Worm (Caenorhabditis elegans): ENCODE results near the gene col-124.
A peak's percentile ranks its signal among the peaks of the same experiment; 100 is the strongest.

The col-124 gene

ce11 chrIV:10216078-10216477, at the start of gene col-124:
TSS of gene col-124 (plus strand) at chrIV:10216451.
- TF ChIP-seq mdl-1 (tag; optimal IDR thresholded peaks at IDR 0.05) (no peak), mbf-1 (tag; optimal IDR thresholded peaks at IDR 0.05) (no peak), snpc-4 (tag; optimal IDR thresholded peaks at IDR 0.05) (no peak), elt-1 (tag; optimal IDR thresholded peaks at IDR 0.05) (no peak), C34F6.9 (tag; optimal IDR thresholded peaks at IDR 0.05) (no peak), nhr-10 (tag; optimal IDR thresholded peaks at IDR 0.05) (no peak), mab-5 (tag; optimal IDR thresholded peaks at IDR 0.05) (no peak), ztf-4 (tag; optimal IDR thresholded peaks at IDR 0.05) (no peak), sem-4 (tag; optimal IDR thresholded peaks at IDR 0.05) (no peak), nhr-6 (tag; optimal IDR thresholded peaks at IDR 0.05) (no peak), R02D3.7 (tag; optimal IDR thresholded peaks at IDR 0.05) (no peak), lin-13 (GFP tag; optimal IDR thresholded peaks at IDR 0.05) (no peak)

ce11 chrIV:10170808-10171207, 45.4 kb upstream of the col-124 start:
- TF ChIP-seq zag-1 (tag; optimal IDR thresholded peaks at IDR 0.05) (peak; percentile 34), ztf-11 (tag; optimal IDR thresholded peaks at IDR 0.05) (no peak)

DNA sequence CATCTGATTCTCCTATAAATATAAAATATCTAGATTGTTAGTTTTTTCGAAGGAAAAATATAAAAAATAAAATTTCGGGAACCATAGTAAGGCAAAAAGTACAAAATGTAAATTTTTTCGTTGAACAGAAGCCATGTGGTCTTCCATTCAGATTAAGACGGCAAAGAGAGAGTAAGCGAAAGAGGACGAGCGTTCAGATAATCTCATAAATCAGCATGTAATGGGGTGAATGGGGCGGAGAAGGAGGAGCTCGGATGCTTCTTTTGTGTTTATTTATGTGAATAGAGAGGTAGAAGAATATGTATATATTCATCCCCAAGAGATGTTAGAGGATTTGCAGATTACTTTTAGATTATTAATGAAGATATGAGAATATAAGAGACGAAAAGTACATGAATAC, 41.9 kb upstream of the col-124 start, which contains the start of gene pxf-1:
Gene pxf-1, minus strand, starts transcription at position 14 of the 400 bp plus-strand sequence.
- no peak for TF ChIP-seq C34F6.9 (tag; optimal IDR thresholded peaks at IDR 0.05)
- peak; percentile 39 for TF ChIP-seq mab-5 (tag; optimal IDR thresholded peaks at IDR 0.05)

DNA sequence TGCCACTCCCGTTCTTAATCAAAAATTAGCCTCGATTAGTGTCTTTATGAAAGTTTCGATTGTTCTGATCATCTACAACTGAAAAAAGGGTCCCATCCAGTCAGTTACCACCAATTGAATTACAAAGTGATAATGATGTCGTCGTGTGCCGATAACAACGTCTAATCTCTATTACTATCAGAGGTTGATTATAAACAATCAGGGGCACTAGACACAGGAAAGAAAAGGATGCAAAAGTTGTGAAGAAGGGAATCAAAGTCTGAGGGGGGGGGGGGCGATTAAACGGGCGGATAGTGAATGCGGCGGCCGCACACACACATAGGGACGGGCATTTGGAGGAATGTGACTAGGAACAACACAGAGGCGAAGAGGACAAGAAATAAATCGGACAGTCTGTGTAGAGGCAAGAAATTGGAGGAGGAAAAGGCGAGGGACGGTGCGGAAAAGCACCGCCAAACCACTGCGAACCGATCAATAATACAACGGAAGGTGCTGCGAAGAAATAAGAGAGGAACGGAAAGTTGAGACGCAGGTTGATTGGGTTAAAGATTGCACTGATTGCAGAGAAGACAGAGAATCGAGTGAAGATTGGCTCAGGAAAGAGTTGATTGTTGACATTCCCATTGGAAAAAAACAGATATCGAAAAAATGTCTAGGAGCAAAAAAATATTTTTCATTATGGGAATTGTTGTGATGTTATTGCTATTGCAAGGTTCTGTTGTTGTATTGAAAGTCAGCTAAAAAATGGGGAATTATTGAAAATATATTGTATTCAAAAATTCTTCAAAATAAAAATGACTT, 41.1 kb upstream of the col-124 start:
- peak; percentile 4 for TF ChIP-seq F13H6.1 (tag; optimal IDR thresholded peaks at IDR 0.05)
- TF ChIP-seq sem-4 (tag; optimal IDR thresholded peaks at IDR 0.05): peak; percentile 12
- TF ChIP-seq lsy-2 (tag; optimal IDR thresholded peaks at IDR 0.05): peak in 1 of 2 experiments; percentile 16
- TF ChIP-seq zag-1 (tag; optimal IDR thresholded peaks at IDR 0.05): no peak
- TF ChIP-seq unc-39 (tag; optimal IDR thresholded peaks at IDR 0.05): no peak
- no peak for TF ChIP-seq nhr-12 (tag; optimal IDR thresholded peaks at IDR 0.05)
- TF ChIP-seq C34F6.9 (tag; optimal IDR thresholded peaks at IDR 0.05): peak; percentile 15
- TF ChIP-seq nhr-11 (tag; optimal IDR thresholded peaks at IDR 0.05): no peak
- no peak for TF ChIP-seq nhr-129 (tag; optimal IDR thresholded peaks at IDR 0.05)
- TF ChIP-seq peb-1 (tag; optimal IDR thresholded peaks at IDR 0.05): peak; percentile 42

ce11 chrIV:10176252-10176730, 40.0 kb upstream of the col-124 start, which contains the start of gene rack-1:
TSS of gene rack-1 (plus strand) at chrIV:10176680.
- TF ChIP-seq ztf-11 (tag; optimal IDR thresholded peaks at IDR 0.05): no peak
- TF ChIP-seq lin-39 (tag; optimal IDR thresholded peaks at IDR 0.05): no peak
- TF ChIP-seq nhr-23 (tag; optimal IDR thresholded peaks at IDR 0.05): no peak
- TF ChIP-seq aly-2 (tag; optimal IDR thresholded peaks at IDR 0.05): no peak
- peak; percentile 83 for TF ChIP-seq unc-55 (GFP tag; optimal IDR thresholded peaks at IDR 0.05)
- no peak for TF ChIP-seq sem-4 (tag; optimal IDR thresholded peaks at IDR 0.05)
- TF ChIP-seq ztf-1 (GFP tag; conservative IDR thresholded peaks at IDR 0.05): no peak
- TF ChIP-seq lin-11 (tag; optimal IDR thresholded peaks at IDR 0.05): peak; percentile 6
- TF ChIP-seq ama-1 (optimal IDR thresholded peaks at IDR 0.05): no peak
- TF ChIP-seq ztf-4 (tag; optimal IDR thresholded peaks at IDR 0.05): no peak
- TF ChIP-seq lin-13 (GFP tag; optimal IDR thresholded peaks at IDR 0.05): peak; percentile 33
- no peak for TF ChIP-seq sma-9 (GFP tag; optimal IDR thresholded peaks at IDR 0.05)
- no peak for TF ChIP-seq sma-9 (tag; optimal IDR thresholded peaks at IDR 0.05)
- TF ChIP-seq mdl-1 (tag; optimal IDR thresholded peaks at IDR 0.05): no peak
- TF ChIP-seq nhr-237 (tag; optimal IDR thresholded peaks at IDR 0.05): no peak
- TF ChIP-seq nhr-12 (tag; optimal IDR thresholded peaks at IDR 0.05): no peak
- no peak for TF ChIP-seq blmp-1 (tag; optimal IDR thresholded peaks at IDR 0.05; ENCODE audit: insufficient read depth)
- TF ChIP-seq elt-3 (tag; optimal IDR thresholded peaks at IDR 0.05): no peak
- no peak for TF ChIP-seq dmd-4 (tag; optimal IDR thresholded peaks at IDR 0.05)
- no peak for TF ChIP-seq mbf-1 (tag; optimal IDR thresholded peaks at IDR 0.05)
- TF ChIP-seq peb-1 (tag; optimal IDR thresholded peaks at IDR 0.05): no peak
- TF ChIP-seq lsy-2 (tag; optimal IDR thresholded peaks at IDR 0.05): peak; percentile 38 to 82
- no peak for TF ChIP-seq Y55F3AM.14 (GFP tag; optimal IDR thresholded peaks at IDR 0.05)
- peak; percentile 63 for TF ChIP-seq gmeb-1 (tag; optimal IDR thresholded peaks at IDR 0.05)
- TF ChIP-seq mab-5 (tag; optimal IDR thresholded peaks at IDR 0.05): no peak
- no peak for TF ChIP-seq nhr-6 (tag; optimal IDR thresholded peaks at IDR 0.05)
- peak; percentile 60 for TF ChIP-seq nhr-129 (tag; optimal IDR thresholded peaks at IDR 0.05)
- peak; percentile 23 for TF ChIP-seq fos-1 (tag; optimal IDR thresholded peaks at IDR 0.05)
- no peak for TF ChIP-seq nhr-77 (tag; optimal IDR thresholded peaks at IDR 0.05)
- no peak for TF ChIP-seq skn-1 (tag; optimal IDR thresholded peaks at IDR 0.05)
- TF ChIP-seq unc-39 (tag; optimal IDR thresholded peaks at IDR 0.05): no peak
- no peak for TF ChIP-seq nhr-11 (tag; optimal IDR thresholded peaks at IDR 0.05)
- TF ChIP-seq nhr-21 (tag; optimal IDR thresholded peaks at IDR 0.05): peak; percentile 27
- TF ChIP-seq sma-3 (GFP tag; optimal IDR thresholded peaks at IDR 0.05): peak; percentile 35
- no peak for TF ChIP-seq snpc-4 (tag; optimal IDR thresholded peaks at IDR 0.05)
- TF ChIP-seq C34F6.9 (tag; optimal IDR thresholded peaks at IDR 0.05): peak; percentile 66
- no peak for TF ChIP-seq nhr-10 (tag; optimal IDR thresholded peaks at IDR 0.05)
- no peak for TF ChIP-seq ZK546.5 (tag; optimal IDR thresholded peaks at IDR 0.05)
